Fruit fly (Drosophila melanogaster): ENCODE data around the gene CG10098.

- TF ChIP-seq luna (GFP tag; optimal IDR thresholded peaks at IDR 0.05) = no peak
- TF ChIP-seq Dref (GFP tag; IDR thresholded peaks at IDR 0.05) = no peak
- no peak for TF ChIP-seq pros (GFP tag; optimal IDR thresholded peaks at IDR 0.05)
- no peak for TF ChIP-seq Max (GFP tag; optimal IDR thresholded peaks at IDR 0.05)
- TF ChIP-seq usp (GFP tag; optimal IDR thresholded peaks at IDR 0.05) = no peak
- no peak for TF ChIP-seq gcm (GFP tag; optimal IDR thresholded peaks at IDR 0.05)
- no peak for TF ChIP-seq CG6175 (GFP tag; IDR thresholded peaks at IDR 0.05)
- TF ChIP-seq GATAe (GFP tag; conservative IDR thresholded peaks at IDR 0.05) = no peak
- TF ChIP-seq inv (GFP tag; IDR thresholded peaks at IDR 0.05; ENCODE audit: partially characterized antibody) = no peak
- no peak for TF ChIP-seq lola (GFP tag; optimal IDR thresholded peaks at IDR 0.05)
- TF ChIP-seq ro (GFP tag; IDR thresholded peaks at IDR 0.05) = no peak
- TF ChIP-seq CG14965 (GFP tag; optimal IDR thresholded peaks at IDR 0.05; ENCODE audit: borderline replicate concordance) = no peak
- no peak for TF ChIP-seq CG7987 (GFP tag; optimal IDR thresholded peaks at IDR 0.05)
- no peak for TF ChIP-seq CG2889 (GFP tag; IDR thresholded peaks at IDR 0.05)
Measured at dm6 chr3R:7172978-7173377, 48.6 kb downstream of the CG10098 start.
